Worm (Caenorhabditis elegans): ENCODE measurements around the gene pro-2.

ce11 chrII:10388041-10388706 is 43.3 kb upstream of the pro-2 start:
- TF ChIP-seq scrt-1 (GFP tag; IDR thresholded peaks at IDR 0.05) (0 out of 2 replicates have a peak, but pooled peaks have one; percentile 25), hmbx-1 (tag; optimal IDR thresholded peaks at IDR 0.05) (peak; percentile 51), F13C5.2 (tag; optimal IDR thresholded peaks at IDR 0.05) (peak; percentile 91), tbx-11 (GFP tag; IDR thresholded peaks at IDR 0.05) (peak; percentile 72), ceh-36 (tag; optimal IDR thresholded peaks at IDR 0.05) (peak; percentile 20), ama-1 (optimal IDR thresholded peaks at IDR 0.05) (no peak), hmg-4 (GFP tag; optimal IDR thresholded peaks at IDR 0.05) (peak; percentile 20), pes-1 (GFP tag; IDR thresholded peaks at IDR 0.05) (peak; percentile 76), flt-1 (GFP tag; IDR thresholded peaks at IDR 0.05) (peak; percentile 50; the same call in 1 of the 2 replicates)
